Worm (Caenorhabditis elegans): Measurements from ENCODE around the gene irld-25.
"Not testable (repeated sequence)": the region's sequence is repeated elsewhere in the genome, so short reads cannot be mapped to it uniquely, and the experiment has no call there.

ce11 chrV:15256669-15257068 is 35.2 kb downstream of the irld-25 start, which contains the start of gene srsx-39:
- TF ChIP-seq pha-4 (tag; optimal IDR thresholded peaks at IDR 0.05); blmp-1 (tag; optimal IDR thresholded peaks at IDR 0.05); unc-62 (GFP tag; optimal IDR thresholded peaks at IDR 0.05); nhr-76 (tag; optimal IDR thresholded peaks at IDR 0.05); nhr-237 (tag; optimal IDR thresholded peaks at IDR 0.05); nhr-28 (tag; optimal IDR thresholded peaks at IDR 0.05); mep-1 (tag; optimal IDR thresholded peaks at IDR 0.05); lin-13 (tag; optimal IDR thresholded peaks at IDR 0.05); sem-2 (GFP tag; optimal IDR thresholded peaks at IDR 0.05): not testable (repeated sequence)

Data from whole organism, mixed stage, embryonic.